Fruit fly (Drosophila melanogaster): ENCODE results near the gene CG15357.

dm6 chr2L:1992060-1992459 is 46.6 kb upstream of the CG15357 start, which contains the start of gene Obp22a:
- no peak for TF ChIP-seq Sin3A (optimal IDR thresholded peaks at IDR 0.05)
- TF ChIP-seq CG9797 (GFP tag; optimal IDR thresholded peaks at IDR 0.05): no peak
- TF ChIP-seq usp (GFP tag; optimal IDR thresholded peaks at IDR 0.05): no peak
- no peak for TF ChIP-seq ham (GFP tag; IDR thresholded peaks at IDR 0.05)
- TF ChIP-seq al (GFP tag; IDR thresholded peaks at IDR 0.05): no peak
- TF ChIP-seq kni (GFP tag; optimal IDR thresholded peaks at IDR 0.05): no peak
- no peak for TF ChIP-seq peb (GFP tag; IDR thresholded peaks at IDR 0.05)
- no peak for TF ChIP-seq Dref (GFP tag; IDR thresholded peaks at IDR 0.05)
- TF ChIP-seq vvl (GFP tag; IDR thresholded peaks at IDR 0.05): no peak
- TF ChIP-seq grn (GFP tag; optimal IDR thresholded peaks at IDR 0.05): no peak
- TF ChIP-seq hkb (optimal IDR thresholded peaks at IDR 0.05): no peak
- no peak for TF ChIP-seq hkb (GFP tag; IDR thresholded peaks at IDR 0.05)
- TF ChIP-seq Dfd (GFP tag; optimal IDR thresholded peaks at IDR 0.05): no peak
